Worm (Caenorhabditis elegans) whole organism, L2 larva: ENCODE results near the gene egl-1.

ENCODE experiments used
- ceh-82 ChIP-seq: fragments of 150-350 bp; optimal IDR thresholded peaks from 2 replicates; lab custom pipeline; 2014; ENCODE audit warnings: missing biosample characterization, missing genetic modification characterization
- dmd-4 ChIP-seq: sonication (generic microtip); optimal IDR thresholded peaks from 2 replicates; lab custom pipeline; 2017; ENCODE audit warnings: missing biosample characterization, missing genetic modification characterization
- elt-1 ChIP-seq: fragments of 150-350 bp; optimal IDR thresholded peaks from 2 replicates; lab custom pipeline; 2014; ENCODE audit warnings: missing biosample characterization, missing genetic modification characterization
- fos-1 ChIP-seq: fragments of 150-350 bp; optimal IDR thresholded peaks from 2 replicates; lab custom pipeline; 2014; ENCODE audit warnings: missing biosample characterization, missing genetic modification characterization
- nhr-237 ChIP-seq: fragments of 150-350 bp; optimal IDR thresholded peaks from 2 replicates; lab custom pipeline; 2014; ENCODE audit warnings: missing biosample characterization, missing genetic modification characterization
- nhr-25 ChIP-seq: fragments of 150-350 bp; sonication (generic microtip); optimal IDR thresholded peaks from 3 replicates; lab custom pipeline; 2014; ENCODE audit warnings: missing biosample characterization, missing genetic modification characterization
- nhr-77 ChIP-seq: fragments of 150-350 bp; optimal IDR thresholded peaks from 2 replicates; lab custom pipeline; 2014; ENCODE audit warnings: missing biosample characterization, missing genetic modification characterization
- zag-1 ChIP-seq: fragments of 150-350 bp; optimal IDR thresholded peaks from 2 replicates; lab custom pipeline; 2014; ENCODE audit warnings: missing biosample characterization, missing genetic modification characterization

DNA sequence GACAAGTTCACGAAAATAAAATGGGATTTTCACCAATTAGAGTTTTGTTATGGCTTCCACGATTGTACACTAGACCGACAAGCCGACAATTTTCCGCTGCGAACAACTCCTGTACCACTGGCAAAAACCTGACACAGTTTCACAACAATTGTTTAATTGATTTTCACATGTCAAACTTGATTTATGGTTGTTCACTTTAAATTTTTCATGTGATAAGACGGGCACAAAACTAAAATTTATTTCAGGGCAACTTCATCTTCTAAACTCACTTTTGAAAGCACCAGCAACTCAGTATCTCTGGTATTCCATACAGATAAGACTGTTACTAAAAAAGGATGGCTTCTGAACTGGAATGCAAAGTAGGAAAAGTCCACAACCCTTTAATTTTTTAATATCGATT, 49.2 kb upstream of the egl-1 start, which contains the start of gene R02D5.7:
- no peak for TF ChIP-seq ceh-82 (tag; lab: Kevin White, UChicago)
- no peak for TF ChIP-seq fos-1 (tag; lab: Kevin White, UChicago)
- no peak for TF ChIP-seq nhr-77
- no peak for TF ChIP-seq nhr-237 (tag; lab: Kevin White, UChicago)
- no peak for TF ChIP-seq elt-1 (tag; lab: Kevin White, UChicago)
- TF ChIP-seq zag-1: no peak
- no peak for TF ChIP-seq dmd-4 (tag; lab: Kevin White, UChicago)
- TF ChIP-seq nhr-25 (tag; lab: Kevin White, UChicago): no peak
